Fruit fly (Drosophila melanogaster) whole organism, prepupa: ENCODE data around the gene Nlg4.

ENCODE experiments used
- Blimp-1 ChIP-seq: fragments of 200-800 bp; sonication (Bioruptor generic); optimal IDR thresholded peaks from 3 replicates; lab custom pipeline; 2017; ENCODE audit warnings: missing biosample characterization, missing genetic modification characterization, mild to moderate bottlenecking, moderate library complexity, missing genetic modification reagents
- CG10631 ChIP-seq: fragments of 200-800 bp; sonication (Bioruptor generic); optimal IDR thresholded peaks from 2 replicates; lab custom pipeline; 2016; ENCODE audit warnings: missing biosample characterization, missing genetic modification characterization
- CG10669 ChIP-seq: fragments of 200-800 bp; sonication (Bioruptor generic); optimal IDR thresholded peaks from 3 replicates; lab custom pipeline; 2018; ENCODE audit warnings: missing biosample characterization, mild to moderate bottlenecking, missing genetic modification characterization, moderate library complexity
- CG11294 ChIP-seq: fragments of 200-800 bp; sonication (Bioruptor generic); IDR thresholded peaks from 2 replicates; pipeline ENCODE4 v1.3.6; 2022; ENCODE audit warnings: missing biosample characterization, missing genetic modification characterization
- CG11902 ChIP-seq: fragments of 200-800 bp; sonication (Bioruptor generic); optimal IDR thresholded peaks from 3 replicates; lab custom pipeline; 2016; ENCODE audit warnings: missing biosample characterization, missing genetic modification characterization
- CG15336 ChIP-seq: fragments of 200-800 bp; sonication (Bioruptor generic); IDR thresholded peaks from 2 replicates; pipeline ENCODE4 v1.3.6; 2022; ENCODE audit warnings: missing biosample characterization, missing genetic modification characterization
- CG1621 ChIP-seq: fragments of 200-800 bp; sonication (Bioruptor generic); optimal IDR thresholded peaks from 3 replicates; lab custom pipeline; 2018; ENCODE audit warnings: missing biosample characterization, mild to moderate bottlenecking, missing genetic modification characterization
- CG3032 ChIP-seq: fragments of 200-800 bp; optimal IDR thresholded peaks from 2 replicates; lab custom pipeline; 2019; ENCODE audit warnings: missing biosample characterization, mild to moderate bottlenecking, missing genetic modification characterization, moderate library complexity
- CG31627 ChIP-seq: fragments of 200-800 bp; sonication (Bioruptor generic); optimal IDR thresholded peaks from 3 replicates; lab custom pipeline; 2016; ENCODE audit warnings: missing biosample characterization, missing genetic modification characterization
- CG34406 ChIP-seq: fragments of 200-800 bp; sonication (Bioruptor generic); optimal IDR thresholded peaks from 3 replicates; lab custom pipeline; 2016; ENCODE audit warnings: missing biosample characterization, missing genetic modification characterization
- CG3919 ChIP-seq: fragments of 200-800 bp; sonication (Bioruptor generic); optimal IDR thresholded peaks from 3 replicates; lab custom pipeline; 2016; ENCODE audit warnings: missing biosample characterization, missing genetic modification characterization
- CG6276 ChIP-seq: fragments of 200-800 bp; sonication (Bioruptor generic); optimal IDR thresholded peaks from 2 replicates; lab custom pipeline; 2017; ENCODE audit warnings: missing biosample characterization, mild to moderate bottlenecking, missing genetic modification characterization
- CG6792 ChIP-seq: fragments of 200-800 bp; sonication (Bioruptor generic); optimal IDR thresholded peaks from 3 replicates; lab custom pipeline; 2016; ENCODE audit warnings: missing biosample characterization, missing genetic modification characterization
- CG7368 ChIP-seq: fragments of 200-800 bp; sonication (Bioruptor generic); optimal IDR thresholded peaks from 3 replicates; lab custom pipeline; 2016; ENCODE audit warnings: missing biosample characterization, missing genetic modification characterization
- CG8119 ChIP-seq: fragments of 200-800 bp; sonication (Bioruptor generic); IDR thresholded peaks from 3 replicates; pipeline ENCODE4 v1.3.6; 2022; ENCODE audit warnings: missing biosample characterization, missing genetic modification characterization
- CG8319 ChIP-seq: fragments of 200-800 bp; sonication (Bioruptor generic); optimal IDR thresholded peaks from 3 replicates; lab custom pipeline; 2016; ENCODE audit warnings: missing biosample characterization, missing genetic modification characterization
- CG8632 ChIP-seq: fragments of 200-800 bp; sonication (Bioruptor generic); optimal IDR thresholded peaks from 3 replicates; lab custom pipeline; 2016; ENCODE audit warnings: missing biosample characterization, missing genetic modification characterization
- CG9139 ChIP-seq: fragments of 200-800 bp; sonication (Bioruptor generic); optimal IDR thresholded peaks from 3 replicates; lab custom pipeline; 2017; ENCODE audit warnings: missing biosample characterization, mild to moderate bottlenecking, missing genetic modification characterization
- Eip75B ChIP-seq: fragments of 200-800 bp; sonication (Bioruptor generic); optimal IDR thresholded peaks from 3 replicates; lab custom pipeline; 2016; ENCODE audit warnings: missing biosample characterization, missing genetic modification characterization
- Eip93F ChIP-seq: fragments of 200-800 bp; sonication (Bioruptor generic); optimal IDR thresholded peaks from 2 replicates; lab custom pipeline; 2016; ENCODE audit warnings: missing biosample characterization, mild to moderate bottlenecking, missing genetic modification characterization
- Ets21C ChIP-seq: fragments of 200-800 bp; sonication (Bioruptor generic); optimal IDR thresholded peaks from 3 replicates; lab custom pipeline; 2016; ENCODE audit warnings: missing biosample characterization, missing genetic modification characterization
- Ets96B ChIP-seq: fragments of 200-800 bp; optimal IDR thresholded peaks from 2 replicates; lab custom pipeline; 2019; ENCODE audit warnings: missing biosample characterization, mild to moderate bottlenecking, missing genetic modification characterization, moderate library complexity
- Hr39 ChIP-seq: fragments of 200-800 bp; sonication (Bioruptor generic); optimal IDR thresholded peaks from 2 replicates; lab custom pipeline; 2016; ENCODE audit warnings: missing biosample characterization, missing genetic modification characterization
- Hr4 ChIP-seq: fragments of 200-800 bp; sonication (Bioruptor generic); optimal IDR thresholded peaks from 3 replicates; lab custom pipeline; 2016; ENCODE audit warnings: missing biosample characterization, missing genetic modification characterization
- Lpt ChIP-seq: fragments of 200-800 bp; sonication (Bioruptor generic); optimal IDR thresholded peaks from 3 replicates; lab custom pipeline; 2016; ENCODE audit warnings: missing biosample characterization, missing genetic modification characterization
- Met ChIP-seq: fragments of 200-800 bp; sonication (Bioruptor generic); optimal IDR thresholded peaks from 3 replicates; lab custom pipeline; 2016; ENCODE audit warnings: missing biosample characterization, missing genetic modification characterization
- Smox ChIP-seq: fragments of 200-800 bp; sonication (Bioruptor generic); optimal IDR thresholded peaks from 3 replicates; lab custom pipeline; 2016; ENCODE audit warnings: missing biosample characterization, missing genetic modification characterization
- Sox102F ChIP-seq: fragments of 200-800 bp; sonication (Bioruptor generic); optimal IDR thresholded peaks from 2 replicates; lab custom pipeline; 2016; ENCODE audit warnings: missing biosample characterization, mild to moderate bottlenecking, missing genetic modification characterization
- Sox14 ChIP-seq: fragments of 200-800 bp; sonication (Bioruptor generic); optimal IDR thresholded peaks from 3 replicates; lab custom pipeline; 2016; ENCODE audit warnings: missing biosample characterization, missing genetic modification characterization
- achi ChIP-seq: fragments of 200-800 bp; sonication (Bioruptor generic); optimal IDR thresholded peaks from 3 replicates; lab custom pipeline; 2016; ENCODE audit warnings: missing biosample characterization, missing genetic modification characterization
- acj6 ChIP-seq: fragments of 200-800 bp; sonication (Bioruptor generic); optimal IDR thresholded peaks from 3 replicates; lab custom pipeline; 2016; ENCODE audit warnings: missing biosample characterization, missing genetic modification characterization
- cyc ChIP-seq: fragments of 200-800 bp; sonication (Bioruptor generic); optimal IDR thresholded peaks from 3 replicates; lab custom pipeline; 2016; ENCODE audit warnings: missing biosample characterization, missing genetic modification characterization
- dac ChIP-seq: fragments of 200-800 bp; sonication (Bioruptor generic); optimal IDR thresholded peaks from 2 replicates; lab custom pipeline; 2017; ENCODE audit warnings: missing biosample characterization, mild to moderate bottlenecking, missing genetic modification characterization
- dsx ChIP-seq: fragments of 200-800 bp; optimal IDR thresholded peaks from 3 replicates; lab custom pipeline; 2019; ENCODE audit warnings: missing biosample characterization, mild to moderate bottlenecking, missing genetic modification characterization, moderate library complexity; ENCODE audit not compliant: poor library complexity, severe bottlenecking
- eg ChIP-seq: fragments of 200-800 bp; sonication (Bioruptor generic); IDR thresholded peaks from 3 replicates; pipeline ENCODE4 v1.3.6; 2022; ENCODE audit warnings: missing biosample characterization, missing genetic modification characterization
- esn ChIP-seq: fragments of 200-800 bp; sonication (Bioruptor generic); optimal IDR thresholded peaks from 2 replicates; lab custom pipeline; 2016; ENCODE audit warnings: missing biosample characterization, mild to moderate bottlenecking, missing genetic modification characterization, moderate library complexity
- fd59A ChIP-seq: fragments of 200-800 bp; sonication (Bioruptor generic); optimal IDR thresholded peaks from 2 replicates; lab custom pipeline; 2017; ENCODE audit warnings: missing biosample characterization, mild to moderate bottlenecking, missing genetic modification characterization, missing genetic modification reagents
- fd85E ChIP-seq: fragments of 200-800 bp; sonication (Bioruptor generic); optimal IDR thresholded peaks from 3 replicates; lab custom pipeline; 2016; ENCODE audit warnings: missing biosample characterization, missing genetic modification characterization
- fkh ChIP-seq: fragments of 200-800 bp; sonication (Bioruptor generic); optimal IDR thresholded peaks from 3 replicates; lab custom pipeline; 2017; ENCODE audit warnings: missing biosample characterization, mild to moderate bottlenecking, missing genetic modification characterization, moderate library complexity
- lz ChIP-seq: fragments of 200-800 bp; sonication (Bioruptor generic); optimal IDR thresholded peaks from 3 replicates; lab custom pipeline; 2016; ENCODE audit warnings: missing biosample characterization, missing genetic modification characterization
- pdm3 ChIP-seq: fragments of 200-800 bp; sonication (Bioruptor generic); optimal IDR thresholded peaks from 3 replicates; lab custom pipeline; 2016; ENCODE audit warnings: missing biosample characterization, missing genetic modification characterization
- spab ChIP-seq: fragments of 200-800 bp; sonication (Bioruptor generic); optimal IDR thresholded peaks from 2 replicates; lab custom pipeline; 2017; ENCODE audit warnings: missing biosample characterization, mild to moderate bottlenecking, missing genetic modification characterization, missing genetic modification reagents
- svp ChIP-seq: fragments of 200-800 bp; sonication (Bioruptor generic); peaks from one replicate; lab custom pipeline; 2016; ENCODE audit warnings: missing biosample characterization, missing genetic modification characterization
- topi ChIP-seq: fragments of 200-800 bp; sonication (Bioruptor generic); optimal IDR thresholded peaks from 3 replicates; lab custom pipeline; 2016; ENCODE audit warnings: missing biosample characterization, missing genetic modification characterization
- vri ChIP-seq: fragments of 200-800 bp; sonication (Bioruptor generic); optimal IDR thresholded peaks from 3 replicates; lab custom pipeline; 2016; ENCODE audit warnings: missing biosample characterization, mild to moderate bottlenecking, missing genetic modification characterization

The Nlg4 gene

DNA sequence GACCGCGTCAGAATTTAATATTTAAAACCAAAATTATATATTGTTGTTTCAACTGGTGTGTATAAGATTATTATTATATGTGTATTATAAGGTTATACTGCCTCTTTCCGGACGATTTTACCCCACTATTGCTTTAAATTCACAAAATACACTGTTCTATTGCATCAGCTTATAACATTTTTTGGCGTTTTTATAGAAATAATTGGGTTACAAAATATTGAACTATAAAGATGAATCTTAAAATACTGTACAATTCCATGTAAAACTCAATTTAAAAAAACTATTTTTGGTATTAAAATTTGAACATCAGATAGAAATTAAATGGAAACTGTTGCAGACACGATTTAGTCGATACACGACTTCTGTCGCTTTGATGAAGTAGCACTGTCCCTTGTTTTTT lies 77.5 kb downstream of the Nlg4 start (continued):
- TF ChIP-seq CG1621 (tag; lab: Kevin White, UChicago) (no peak), Eip75B (GFP tag; lab: Kevin White, UChicago) (no peak), CG7368 (no peak), Eip93F (no peak), CG11294 (GFP tag; lab: Robert Waterston, UW) (no peak), CG3919 (GFP tag; lab: Kevin White, UChicago) (peak; percentile 34), Hr39 (GFP tag; lab: Kevin White, UChicago) (peak; percentile 4), Ets21C (GFP tag; lab: Kevin White, UChicago) (no peak), CG3032 (peak; percentile 31), CG8632 (no peak), dac (GFP tag; lab: Kevin White, UChicago) (no peak), CG11902 (GFP tag; lab: Kevin White, UChicago) (no peak), CG9139 (no peak), pdm3 (GFP tag; lab: Kevin White, UChicago) (no peak), Sox102F (GFP tag; lab: Kevin White, UChicago) (peak; percentile 22), spab (GFP tag; lab: Kevin White, UChicago) (peak; percentile 35), Blimp-1 (GFP tag; lab: Kevin White, UChicago) (no peak), esn (GFP tag; lab: Kevin White, UChicago) (peak; percentile 27), Smox (peak; percentile 6), CG34406 (GFP tag; lab: Kevin White, UChicago) (peak; percentile 5), CG6792 (GFP tag; lab: Kevin White, UChicago) (peak; percentile 7), CG8119 (GFP tag; lab: Robert Waterston, UW) (peak; percentile 23; the same call in 2 of the 3 replicates), CG10631 (GFP tag; lab: Kevin White, UChicago) (peak; percentile 60), topi (GFP tag; lab: Kevin White, UChicago) (no peak), Sox14 (peak; percentile 2), fd85E (GFP tag; lab: Kevin White, UChicago) (no peak), dsx (GFP tag; lab: Kevin White, UChicago) (no peak)
- TF ChIP-seq, all 60 proteins: peak for 30

DNA sequence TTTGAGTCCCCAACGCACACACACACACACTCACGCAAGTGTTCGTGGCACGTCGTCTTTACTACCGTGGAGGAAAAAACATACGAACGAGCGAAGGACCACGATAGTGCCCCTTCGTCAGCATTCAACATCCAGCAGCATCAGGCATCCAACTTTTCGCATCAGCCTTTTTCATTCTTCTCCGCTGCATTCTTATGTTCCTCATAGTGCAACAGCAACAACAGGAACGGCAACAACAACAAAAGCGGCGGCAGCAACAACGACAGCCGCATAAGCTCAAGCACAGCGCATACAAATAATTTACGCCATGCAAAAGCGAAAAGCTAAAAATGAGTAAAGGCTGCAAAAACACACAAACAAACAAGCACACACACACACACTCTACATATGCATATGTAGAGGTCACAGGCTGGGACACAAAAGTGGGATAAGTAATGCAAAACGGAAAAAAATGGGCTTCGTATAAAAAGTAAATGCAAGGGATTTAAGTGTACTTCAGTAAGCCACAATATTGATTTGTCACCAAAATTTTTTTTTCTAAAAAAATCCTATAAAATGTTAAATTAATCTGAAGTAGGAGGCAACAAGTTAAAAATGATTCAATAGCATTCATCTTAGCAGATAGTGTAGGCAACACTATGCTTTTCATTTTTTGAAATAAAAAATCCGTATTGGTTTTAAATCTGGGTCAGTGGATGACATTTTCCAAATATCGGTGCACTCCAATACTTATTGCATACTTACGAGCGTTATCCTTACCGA lies 78.3 kb downstream of the Nlg4 start:
- no peak for TF ChIP-seq fd85E (GFP tag; lab: Kevin White, UChicago)
- peak; percentile 72 for TF ChIP-seq pdm3 (GFP tag; lab: Kevin White, UChicago)
- TF ChIP-seq CG11294 (GFP tag; lab: Robert Waterston, UW), result no peak; the same call in 1 of the 2 replicates
- TF ChIP-seq CG7368, result no peak
- TF ChIP-seq CG15336 (GFP tag; lab: Robert Waterston, UW), result no peak; the same call in 1 of the 2 replicates
- TF ChIP-seq Sox102F (GFP tag; lab: Kevin White, UChicago), result no peak
- no peak for TF ChIP-seq Lpt
- peak; percentile 72 for TF ChIP-seq Hr4 (GFP tag; lab: Kevin White, UChicago)
- peak; percentile 63 for TF ChIP-seq lz (GFP tag; lab: Kevin White, UChicago)
- peak; percentile 54 for TF ChIP-seq CG3032
- TF ChIP-seq acj6, result peak; percentile 65
- peak; percentile 73 for TF ChIP-seq topi (GFP tag; lab: Kevin White, UChicago)
- peak; percentile 12 for TF ChIP-seq CG6792 (GFP tag; lab: Kevin White, UChicago)
- no peak for TF ChIP-seq fkh (GFP tag; lab: Kevin White, UChicago)
- TF ChIP-seq spab (GFP tag; lab: Kevin White, UChicago), result peak; percentile 42
- peak; percentile 80 for TF ChIP-seq svp
- TF ChIP-seq CG9139, result no peak
- TF ChIP-seq CG10669 (GFP tag; lab: Kevin White, UChicago), result peak; percentile 27
- TF ChIP-seq Eip75B (GFP tag; lab: Kevin White, UChicago), result peak; percentile 69
- TF ChIP-seq CG10631 (GFP tag; lab: Kevin White, UChicago), result peak; percentile 53
- peak; percentile 63 for TF ChIP-seq Ets96B
- peak; percentile 58 for TF ChIP-seq cyc (GFP tag; lab: Kevin White, UChicago)
- TF ChIP-seq Ets21C (GFP tag; lab: Kevin White, UChicago), result peak; percentile 15
- TF ChIP-seq CG6276, result peak; percentile 43
- peak; percentile 42 for TF ChIP-seq CG3919 (GFP tag; lab: Kevin White, UChicago)
- TF ChIP-seq CG34406 (GFP tag; lab: Kevin White, UChicago), result peak; percentile 51
- peak; percentile 36 for TF ChIP-seq dsx (GFP tag; lab: Kevin White, UChicago)
- TF ChIP-seq CG8119 (GFP tag; lab: Robert Waterston, UW), result no peak
- no peak for TF ChIP-seq Blimp-1 (GFP tag; lab: Kevin White, UChicago)
- no peak for TF ChIP-seq vri (GFP tag; lab: Kevin White, UChicago)
- TF ChIP-seq CG8319, result peak; percentile 8
- TF ChIP-seq Met (GFP tag; lab: Kevin White, UChicago), result peak; percentile 66
- TF ChIP-seq fd59A (GFP tag; lab: Kevin White, UChicago), result peak; percentile 60
- peak; percentile 45 for TF ChIP-seq achi (GFP tag; lab: Kevin White, UChicago)
- TF ChIP-seq CG11902 (GFP tag; lab: Kevin White, UChicago), result no peak
- peak; percentile 58; the same call in 2 of the 3 replicates for TF ChIP-seq eg
- TF ChIP-seq CG31627, result peak; percentile 69
